Fruit fly (Drosophila melanogaster) whole organism, embryonic: ENCODE measurements around the gene CG31122.

ENCODE experiments used
- CG10274 ChIP-seq: fragments of 200-800 bp; sonication (Bioruptor generic); optimal IDR thresholded peaks from 3 replicates; lab custom pipeline; 2017; ENCODE audit warnings: missing biosample characterization, mild to moderate bottlenecking, missing genetic modification characterization
- CG10543 ChIP-seq: fragments of 200-800 bp; sonication (Bioruptor generic); optimal IDR thresholded peaks from 3 replicates; lab custom pipeline; 2017; ENCODE audit warnings: missing biosample characterization, mild to moderate bottlenecking, missing genetic modification characterization, moderate library complexity
- CG10959 ChIP-seq: fragments of 200-800 bp; sonication (Bioruptor generic); IDR thresholded peaks from 2 replicates; pipeline ENCODE4 v1.3.6; 2022; ENCODE audit warnings: missing biosample characterization, missing genetic modification characterization
- CG11696 ChIP-seq: fragments of 200-800 bp; sonication (Bioruptor generic); IDR thresholded peaks from 2 replicates; pipeline ENCODE4 v1.3.6; 2022; ENCODE audit warnings: missing biosample characterization, missing genetic modification characterization
- CG12219 ChIP-seq: fragments of 200-800 bp; sonication (Bioruptor generic); optimal IDR thresholded peaks from 3 replicates; lab custom pipeline; 2018; ENCODE audit warnings: missing biosample characterization, mild to moderate bottlenecking, missing genetic modification characterization
- CG14965 ChIP-seq: fragments of 200-800 bp; sonication (Bioruptor generic); optimal IDR thresholded peaks from 2 replicates; lab custom pipeline; 2016; ENCODE audit warnings: missing biosample characterization, missing genetic modification characterization, borderline replicate concordance
- CG15514 ChIP-seq: fragments of 200-800 bp; sonication (Bioruptor generic); optimal IDR thresholded peaks from 3 replicates; lab custom pipeline; 2017; ENCODE audit warnings: missing biosample characterization, missing genetic modification characterization, mild to moderate bottlenecking, moderate library complexity, missing genetic modification reagents
- CG16863 ChIP-seq: fragments of 200-800 bp; sonication (Bioruptor generic); optimal IDR thresholded peaks from 3 replicates; lab custom pipeline; 2016; ENCODE audit warnings: missing biosample characterization, missing genetic modification characterization
- CG17328 ChIP-seq: fragments of 200-800 bp; sonication (Bioruptor generic); IDR thresholded peaks from 2 replicates; pipeline ENCODE4 v1.3.6; 2022; ENCODE audit warnings: missing biosample characterization, missing genetic modification characterization
- CG17568 ChIP-seq: fragments of 200-800 bp; sonication (Bioruptor generic); optimal IDR thresholded peaks from 2 replicates; lab custom pipeline; 2018; ENCODE audit warnings: missing biosample characterization, mild to moderate bottlenecking, missing genetic modification characterization, moderate library complexity
- CG17912 ChIP-seq: fragments of 200-800 bp; sonication (Bioruptor generic); optimal IDR thresholded peaks from 2 replicates; lab custom pipeline; 2018; ENCODE audit warnings: missing biosample characterization, mild to moderate bottlenecking, missing genetic modification characterization
- CG4404 ChIP-seq: fragments of 200-800 bp; sonication (Bioruptor generic); IDR thresholded peaks from 2 replicates; pipeline ENCODE4 v1.3.6; 2022; ENCODE audit warnings: missing biosample characterization, missing genetic modification characterization
- CG6254 ChIP-seq: fragments of 200-800 bp; sonication (Bioruptor generic); optimal IDR thresholded peaks from 3 replicates; lab custom pipeline; 2017; ENCODE audit warnings: mild to moderate bottlenecking, missing biosample characterization, missing genetic modification reagents, missing genetic modification characterization
- CG6765 ChIP-seq: fragments of 200-800 bp; sonication (Bioruptor generic); optimal IDR thresholded peaks from 3 replicates; lab custom pipeline; 2017; ENCODE audit warnings: missing biosample characterization, mild to moderate bottlenecking, missing genetic modification characterization
- CTCF ChIP-seq: fragments of 200-800 bp; sonication (Bioruptor generic); optimal IDR thresholded peaks from 2 replicates; lab custom pipeline; 2017; ENCODE audit warnings: missing biosample characterization, mild to moderate bottlenecking, missing genetic modification characterization, moderate library complexity
- Chrac-16 ChIP-seq: fragments of 200-800 bp; sonication (Bioruptor generic); optimal IDR thresholded peaks from 3 replicates; lab custom pipeline; 2016; ENCODE audit warnings: missing biosample characterization, missing genetic modification characterization
- Dfd ChIP-seq, 2 experiments: fragments of >200 bp; optimal IDR thresholded peaks; 2 replicates each; lab custom pipeline; 2017; ENCODE audit warnings: missing biosample characterization in 2 of 2, missing genetic modification characterization in 2 of 2
- ERR ChIP-seq: fragments of 200-800 bp; sonication (Bioruptor generic); optimal IDR thresholded peaks from 2 replicates; lab custom pipeline; 2016; ENCODE audit warnings: missing biosample characterization, missing genetic modification characterization
- Hr51 ChIP-seq, 2 experiments: fragments of 200-800 bp; sonication (Bioruptor generic); optimal IDR thresholded peaks; 2 replicates in 1 of 2; 3 replicates in 1 of 2; lab custom pipeline; 2016 to 2018; ENCODE audit warnings: missing biosample characterization in 2 of 2, missing genetic modification characterization in 2 of 2, mild to moderate bottlenecking in 1 of 2, moderate library complexity in 1 of 2
- Lhr ChIP-seq: fragments of 200-800 bp; sonication (Bioruptor generic); optimal IDR thresholded peaks from 3 replicates; lab custom pipeline; 2017; ENCODE audit warnings: mild to moderate bottlenecking, missing biosample characterization, missing genetic modification reagents, missing genetic modification characterization
- Max ChIP-seq: fragments of 200-800 bp; sonication (Bioruptor generic); optimal IDR thresholded peaks from 2 replicates; lab custom pipeline; 2016; ENCODE audit warnings: missing biosample characterization, mild to moderate bottlenecking, missing genetic modification characterization
- Myb ChIP-seq: fragments of 200-800 bp; sonication (Bioruptor generic); optimal IDR thresholded peaks from 2 replicates; lab custom pipeline; 2016; ENCODE audit warnings: missing biosample characterization, missing genetic modification characterization
- Nf-YC ChIP-seq: fragments of 200-800 bp; optimal IDR thresholded peaks from 3 replicates; lab custom pipeline; 2019; ENCODE audit warnings: missing biosample characterization, mild to moderate bottlenecking, missing genetic modification characterization, moderate library complexity
- NfI ChIP-seq: fragments of 200-800 bp; sonication (Bioruptor generic); optimal IDR thresholded peaks from 3 replicates; lab custom pipeline; 2018; ENCODE audit warnings: missing biosample characterization, mild to moderate bottlenecking, missing genetic modification characterization, moderate library complexity
- Pdp1 ChIP-seq, 2 experiments: fragments of 200-800 bp; sonication (Bioruptor generic); optimal IDR thresholded peaks; 3 replicates each; lab custom pipeline; 2016; ENCODE audit warnings: missing biosample characterization in 2 of 2, missing genetic modification characterization in 2 of 2, mild to moderate bottlenecking in 1 of 2, moderate library complexity in 1 of 2
- Sry-β ChIP-seq: fragments of 200-800 bp; sonication (Bioruptor generic); optimal IDR thresholded peaks from 2 replicates; lab custom pipeline; 2018; ENCODE audit warnings: missing biosample characterization, mild to moderate bottlenecking, missing genetic modification characterization, moderate library complexity
- YL-1 ChIP-seq: fragments of 200-800 bp; sonication (Bioruptor generic); optimal IDR thresholded peaks from 3 replicates; lab custom pipeline; 2017; ENCODE audit warnings: missing biosample characterization, mild to moderate bottlenecking, missing genetic modification characterization
- abd-A ChIP-seq: fragments of 200-800 bp; sonication (Bioruptor generic); optimal IDR thresholded peaks from 3 replicates; lab custom pipeline; 2019; ENCODE audit warnings: missing biosample characterization, mild to moderate bottlenecking, missing genetic modification characterization, moderate library complexity
- amos ChIP-seq: fragments of 200-800 bp; sonication (Bioruptor generic); IDR thresholded peaks from 2 replicates; pipeline ENCODE4 v1.3.6; 2022; ENCODE audit warnings: missing biosample characterization, missing genetic modification characterization; ENCODE audit not compliant: partially characterized antibody
- bab2 ChIP-seq: fragments of 200-800 bp; sonication (Bioruptor generic); optimal IDR thresholded peaks from 2 replicates; lab custom pipeline; 2016; ENCODE audit warnings: missing biosample characterization, missing genetic modification characterization
- crp ChIP-seq, 2 experiments: fragments of 200-800 bp; sonication (Bioruptor generic); optimal IDR thresholded peaks; 2 replicates in 1 of 2; 3 replicates in 1 of 2; lab custom pipeline; 2017; ENCODE audit warnings: missing biosample characterization in 2 of 2, missing genetic modification characterization in 2 of 2, mild to moderate bottlenecking in 1 of 2, moderate library complexity in 1 of 2
- dpn ChIP-seq, 2 experiments: fragments of 200-800 bp; sonication (Bioruptor generic); optimal IDR thresholded peaks; 3 replicates each; lab custom pipeline; 2016; ENCODE audit warnings: missing biosample characterization in 2 of 2, missing genetic modification characterization in 2 of 2
- ems ChIP-seq: fragments of 200-800 bp; sonication (Bioruptor generic); optimal IDR thresholded peaks from 3 replicates; lab custom pipeline; 2016; ENCODE audit warnings: missing biosample characterization, missing genetic modification characterization
- ewg ChIP-seq: fragments of 200-800 bp; sonication (Bioruptor generic); optimal IDR thresholded peaks from 3 replicates; lab custom pipeline; 2017; ENCODE audit warnings: mild to moderate bottlenecking, missing biosample characterization, missing genetic modification reagents, missing genetic modification characterization
- eyg ChIP-seq: fragments of 200-800 bp; sonication (Bioruptor generic); optimal IDR thresholded peaks from 3 replicates; lab custom pipeline; 2016; ENCODE audit warnings: missing biosample characterization, missing genetic modification characterization
- ham ChIP-seq: fragments of 200-800 bp; sonication (Bioruptor generic); IDR thresholded peaks from 2 replicates; pipeline ENCODE4 v1.3.6; 2022; ENCODE audit warnings: missing biosample characterization, missing genetic modification characterization
- hkb ChIP-seq, 2 experiments: fragments of 200-800 bp in 1 of 2; fragments of >200 bp in 1 of 2; sonication (Bioruptor generic) in 1 of 2; IDR thresholded peaks in 1 of 2; optimal IDR thresholded peaks in 1 of 2; 2 replicates each; pipeline versions ENCODE4 v1.3.6 to Lab custom; 2017 to 2022; ENCODE audit warnings: missing biosample characterization in 1 of 2, missing genetic modification characterization in 1 of 2
- prd ChIP-seq, 3 experiments: fragments of >200 bp in 2 of 3; fragments of 200-800 bp in 1 of 3; sonication (Bioruptor generic) in 1 of 3; optimal IDR thresholded peaks in 2 of 3; IDR thresholded peaks in 1 of 3; 2 replicates in 2 of 3; 3 replicates in 1 of 3; pipeline versions ENCODE4 v1.3.6 to Lab custom; 2017 to 2022; ENCODE audit warnings: missing biosample characterization in 1 of 3, missing genetic modification characterization in 1 of 3
- pum ChIP-seq: fragments of 200-800 bp; sonication (Bioruptor generic); optimal IDR thresholded peaks from 2 replicates; lab custom pipeline; 2016; ENCODE audit warnings: missing biosample characterization, missing genetic modification characterization
- ro ChIP-seq: fragments of 200-800 bp; sonication (Bioruptor generic); IDR thresholded peaks from 2 replicates; pipeline ENCODE4 v1.3.6; 2022; ENCODE audit warnings: missing biosample characterization, missing genetic modification characterization
- sc ChIP-seq, 3 experiments: fragments of >200 bp in 2 of 3; fragments of 200-800 bp in 1 of 3; sonication (Bioruptor generic) in 1 of 3; optimal IDR thresholded peaks; 2 replicates in 2 of 3; 3 replicates in 1 of 3; lab custom pipeline; 2017; ENCODE audit warnings: mild to moderate bottlenecking in 1 of 3, missing biosample characterization in 1 of 3, missing genetic modification characterization in 1 of 3, missing genetic modification reagents in 1 of 3
- shn ChIP-seq: fragments of 200-800 bp; sonication (Bioruptor generic); optimal IDR thresholded peaks from 3 replicates; lab custom pipeline; 2016; ENCODE audit warnings: missing biosample characterization, missing genetic modification characterization
- so ChIP-seq: fragments of 200-800 bp; sonication (Bioruptor generic); IDR thresholded peaks from 3 replicates; pipeline ENCODE4 v1.3.6; 2022; ENCODE audit warnings: missing biosample characterization, missing genetic modification characterization
- tio ChIP-seq: fragments of 200-800 bp; sonication (Bioruptor generic); optimal IDR thresholded peaks from 2 replicates; lab custom pipeline; 2017; ENCODE audit warnings: missing biosample characterization, missing genetic modification characterization, inconsistent platforms
- unc-4 ChIP-seq: fragments of 200-800 bp; sonication (Bioruptor generic); IDR thresholded peaks from 2 replicates; pipeline ENCODE4 v1.3.6; 2022; ENCODE audit warnings: missing biosample characterization, missing genetic modification characterization; ENCODE audit not compliant: partially characterized antibody
- vvl ChIP-seq: fragments of 200-800 bp; sonication (Bioruptor generic); IDR thresholded peaks from 2 replicates; pipeline ENCODE4 v1.3.6; 2022; ENCODE audit warnings: missing biosample characterization, missing genetic modification characterization
- zf30C ChIP-seq: fragments of 200-800 bp; sonication (Bioruptor generic); optimal IDR thresholded peaks from 3 replicates; lab custom pipeline; 2018; ENCODE audit warnings: missing biosample characterization, mild to moderate bottlenecking, missing genetic modification characterization

CG31122 gene

dm6 chr3R:18398954-18399697 is 13.5 kb downstream of the CG31122 start, which contains the start of gene Vha100-2 (continued):
- TF ChIP-seq sc (optimal IDR thresholded peaks at IDR 0.05; lab: Kevin White, UChicago) (no peak), sc (GFP tag; optimal IDR thresholded peaks at IDR 0.05; lab: Kevin White, UChicago) (peak; percentile 4), ro (GFP tag; lab: Robert Waterston, UW) (no peak), eyg (GFP tag; lab: Kevin White, UChicago) (no peak), Chrac-16 (GFP tag; lab: Kevin White, UChicago) (no peak), CG17568 (no peak), CG16863 (GFP tag; lab: Kevin White, UChicago) (no peak), CG6254 (GFP tag; lab: Kevin White, UChicago) (peak; percentile 97), hkb (optimal IDR thresholded peaks at IDR 0.05; lab: Kevin White, UChicago) (no peak), hkb (GFP tag; IDR thresholded peaks at IDR 0.05; lab: Robert Waterston, UW) (peak; percentile 53), Hr51 (GFP tag; optimal IDR thresholded peaks at IDR 0.05; lab: Kevin White, UChicago) (peak; percentile 27), unc-4 (GFP tag; lab: Robert Waterston, UW) (no peak), amos (peak; percentile 51; the same call in 1 of the 2 replicates), bab2 (GFP tag; lab: Kevin White, UChicago) (no peak), ems (GFP tag; lab: Kevin White, UChicago) (no peak), Dfd (GFP tag; optimal IDR thresholded peaks at IDR 0.05; lab: Kevin White, UChicago) (no peak), NfI (GFP tag; lab: Kevin White, UChicago) (peak; percentile 0), CG10274 (GFP tag; lab: Kevin White, UChicago) (no peak), so (GFP tag; lab: Robert Waterston, UW) (peak; percentile 70; the same call in 2 of the 3 replicates), Nf-YC (tag; lab: Kevin White, UChicago) (peak; percentile 50), ERR (GFP tag; lab: Kevin White, UChicago) (no peak), CG4404 (no peak), Lhr (GFP tag; lab: Kevin White, UChicago) (peak; percentile 76), dpn (GFP tag; optimal IDR thresholded peaks at IDR 0.05; lab: Kevin White, UChicago) (peak; percentile 3 to 18), vvl (GFP tag; lab: Robert Waterston, UW) (peak; percentile 28), prd (optimal IDR thresholded peaks at IDR 0.05; lab: Kevin White, UChicago) (no peak), prd (GFP tag; IDR thresholded peaks at IDR 0.05; lab: Robert Waterston, UW) (peak; percentile 59), ham (no peak), Myb (GFP tag; lab: Kevin White, UChicago) (peak; percentile 97), CG11696 (GFP tag; lab: Robert Waterston, UW) (no peak; the same call in 1 of the 2 replicates), CG12219 (GFP tag; lab: Kevin White, UChicago) (peak; percentile 1), Max (GFP tag; lab: Kevin White, UChicago) (peak; percentile 57), Sry-β (GFP tag; lab: Kevin White, UChicago) (no peak), CG17912 (GFP tag; lab: Kevin White, UChicago) (no peak), Pdp1 (GFP tag; optimal IDR thresholded peaks at IDR 0.05; lab: Kevin White, UChicago) (no peak), tio (GFP tag; lab: Kevin White, UChicago) (no peak), CG15514 (GFP tag; lab: Kevin White, UChicago) (peak; percentile 32), abd-A (peak; percentile 39), CG10959 (GFP tag; lab: Robert Waterston, UW) (no peak), CG6765 (peak; percentile 46), CG10543 (GFP tag; lab: Kevin White, UChicago) (peak; percentile 86), shn (no peak), YL-1 (GFP tag; lab: Kevin White, UChicago) (peak; percentile 68), zf30C (GFP tag; lab: Kevin White, UChicago) (peak; percentile 7), CTCF (GFP tag; lab: Kevin White, UChicago) (peak; percentile 39), CG14965 (GFP tag; lab: Kevin White, UChicago) (no peak), CG17328 (GFP tag; lab: Robert Waterston, UW) (no peak), pum (GFP tag; lab: Kevin White, UChicago) (no peak), ewg (GFP tag; lab: Kevin White, UChicago) (no peak), crp (GFP tag; optimal IDR thresholded peaks at IDR 0.05; lab: Kevin White, UChicago) (peak in 1 of 2 experiments; percentile 79)
